Worm (Caenorhabditis elegans) whole organism, L3 larva: ENCODE measurements around the gene ZK616.3.

Source experiments
- R02D3.7 ChIP-seq: fragments of 150-350 bp; optimal IDR thresholded peaks from 2 replicates; lab custom pipeline; 2014; ENCODE audit warnings: missing biosample characterization, missing genetic modification characterization
- ZK546.5 ChIP-seq: sonication (generic microtip); optimal IDR thresholded peaks from 2 replicates; lab custom pipeline; 2017; ENCODE audit warnings: missing biosample characterization, missing genetic modification characterization
- aly-2 ChIP-seq: fragments of 150-350 bp; optimal IDR thresholded peaks from 2 replicates; lab custom pipeline; 2014; ENCODE audit warnings: missing biosample characterization, missing genetic modification characterization
- ama-1 ChIP-seq: fragments of 150-350 bp; optimal IDR thresholded peaks from 2 replicates; lab custom pipeline; 2018
- ceh-16 ChIP-seq: sonication (generic microtip); optimal IDR thresholded peaks from 2 replicates; lab custom pipeline; 2017; ENCODE audit warnings: missing biosample characterization, missing genetic modification characterization
- ceh-28 ChIP-seq: fragments of 150-350 bp; optimal IDR thresholded peaks from 2 replicates; lab custom pipeline; 2014; ENCODE audit warnings: missing biosample characterization, missing genetic modification reagents, missing genetic modification characterization
- ceh-82 ChIP-seq: fragments of 150-350 bp; optimal IDR thresholded peaks from 2 replicates; lab custom pipeline; 2014; ENCODE audit warnings: missing biosample characterization, missing genetic modification characterization
- ceh-9 ChIP-seq: sonication (generic microtip); optimal IDR thresholded peaks from 2 replicates; lab custom pipeline; 2018; ENCODE audit warnings: missing biosample characterization, missing genetic modification characterization
- daf-12 ChIP-seq: fragments of 150-350 bp; optimal IDR thresholded peaks from 2 replicates; lab custom pipeline; 2014; ENCODE audit warnings: missing biosample characterization, missing genetic modification reagents, missing genetic modification characterization
- egl-27 ChIP-seq: sonication (generic microtip); optimal IDR thresholded peaks from 4 replicates; lab custom pipeline; 2017; ENCODE audit warnings: missing biosample characterization, missing genetic modification reagents, missing genetic modification characterization
- egl-5 ChIP-seq: fragments of 150-350 bp; optimal IDR thresholded peaks from 2 replicates; lab custom pipeline; 2017; ENCODE audit warnings: missing biosample characterization, missing genetic modification reagents, missing genetic modification characterization, inconsistent platforms
- elt-1 ChIP-seq: fragments of 150-350 bp; optimal IDR thresholded peaks from 2 replicates; lab custom pipeline; 2014; ENCODE audit warnings: missing biosample characterization, missing genetic modification characterization
- elt-2 ChIP-seq: sonication (generic microtip); optimal IDR thresholded peaks from 2 replicates; lab custom pipeline; 2016; ENCODE audit warnings: missing genetic modification reagents, mild to moderate bottlenecking, missing genetic modification characterization, missing compliant biosample characterization
- elt-3 ChIP-seq, 3 experiments: fragments of 150-350 bp in 1 of 3; sonication (generic microtip) in 2 of 3; optimal IDR thresholded peaks; 2 replicates in 2 of 3; 4 replicates in 1 of 3; lab custom pipeline; 2014 to 2017; ENCODE audit warnings: missing biosample characterization in 3 of 3, missing genetic modification characterization in 3 of 3
- eor-1 ChIP-seq, 2 experiments: fragments of 150-350 bp; optimal IDR thresholded peaks; 2 replicates each; lab custom pipeline; 2014 to 2018; ENCODE audit warnings: missing biosample characterization in 2 of 2, missing genetic modification characterization in 2 of 2
- fkh-10 ChIP-seq: sonication (generic microtip); optimal IDR thresholded peaks from 2 replicates; lab custom pipeline; 2017; ENCODE audit warnings: missing biosample characterization, missing genetic modification reagents, missing genetic modification characterization
- fkh-2 ChIP-seq: fragments of 150-350 bp; optimal IDR thresholded peaks from 2 replicates; lab custom pipeline; 2014; ENCODE audit warnings: missing biosample characterization, missing genetic modification reagents, missing genetic modification characterization
- fos-1 ChIP-seq: fragments of 150-350 bp; optimal IDR thresholded peaks from 2 replicates; lab custom pipeline; 2014; ENCODE audit warnings: missing biosample characterization, missing genetic modification characterization
- hmg-11 ChIP-seq: sonication (generic microtip); optimal IDR thresholded peaks from 2 replicates; lab custom pipeline; 2016; ENCODE audit warnings: missing genetic modification characterization, missing compliant biosample characterization
- jun-1 ChIP-seq: fragments of 150-350 bp; optimal IDR thresholded peaks from 2 replicates; lab custom pipeline; 2014; ENCODE audit warnings: missing biosample characterization, missing genetic modification reagents, missing genetic modification characterization
- lin-15B ChIP-seq: fragments of 150-350 bp; optimal IDR thresholded peaks from 2 replicates; lab custom pipeline; 2014; ENCODE audit warnings: missing biosample characterization, missing genetic modification characterization
- lin-39 ChIP-seq: fragments of 150-350 bp; optimal IDR thresholded peaks from 2 replicates; lab custom pipeline; 2018; ENCODE audit warnings: missing biosample characterization, missing genetic modification reagents, missing genetic modification characterization
- lsy-12 ChIP-seq: sonication (generic microtip); optimal IDR thresholded peaks from 2 replicates; lab custom pipeline; 2016; ENCODE audit warnings: mild to moderate bottlenecking, missing genetic modification characterization, missing compliant biosample characterization
- mdl-1 ChIP-seq: fragments of 150-350 bp; optimal IDR thresholded peaks from 2 replicates; lab custom pipeline; 2014; ENCODE audit warnings: missing biosample characterization, missing genetic modification characterization
- mml-1 ChIP-seq: fragments of 150-350 bp; sonication (generic microtip); optimal IDR thresholded peaks from 3 replicates; lab custom pipeline; 2014; ENCODE audit warnings: missing biosample characterization, missing genetic modification characterization
- nfya-1 ChIP-seq: sonication (generic microtip); optimal IDR thresholded peaks from 2 replicates; lab custom pipeline; 2017; ENCODE audit warnings: missing genetic modification characterization, mild to moderate bottlenecking, missing compliant biosample characterization, antibody characterized with exemption, moderate library complexity; ENCODE audit not compliant: insufficient read depth
- nhr-11 ChIP-seq: fragments of 150-350 bp; optimal IDR thresholded peaks from 2 replicates; lab custom pipeline; 2014; ENCODE audit warnings: missing biosample characterization, missing genetic modification characterization
- nhr-12 ChIP-seq: fragments of 150-350 bp; optimal IDR thresholded peaks from 2 replicates; lab custom pipeline; 2014; ENCODE audit warnings: missing biosample characterization, missing genetic modification characterization
- nhr-23 ChIP-seq: fragments of 150-350 bp; optimal IDR thresholded peaks from 2 replicates; lab custom pipeline; 2014; ENCODE audit warnings: missing biosample characterization, missing genetic modification reagents, missing genetic modification characterization
- nhr-237 ChIP-seq: fragments of 150-350 bp; optimal IDR thresholded peaks from 2 replicates; lab custom pipeline; 2014; ENCODE audit warnings: missing biosample characterization, missing genetic modification characterization
- nhr-25 ChIP-seq: sonication (generic microtip); optimal IDR thresholded peaks from 2 replicates; lab custom pipeline; 2017; ENCODE audit warnings: missing biosample characterization, missing genetic modification characterization
- nhr-28 ChIP-seq: fragments of 150-350 bp; optimal IDR thresholded peaks from 2 replicates; lab custom pipeline; 2014; ENCODE audit warnings: missing biosample characterization, missing genetic modification characterization
- nhr-43 ChIP-seq: sonication (generic microtip); optimal IDR thresholded peaks from 2 replicates; lab custom pipeline; 2016; ENCODE audit warnings: mild to moderate bottlenecking, missing genetic modification characterization, missing compliant biosample characterization; ENCODE audit not compliant: poor library complexity, severe bottlenecking
- nhr-67 ChIP-seq: fragments of 150-350 bp; optimal IDR thresholded peaks from 2 replicates; lab custom pipeline; 2014; ENCODE audit warnings: missing biosample characterization, missing genetic modification characterization
- nhr-76 ChIP-seq: fragments of 150-350 bp; sonication (generic microtip); optimal IDR thresholded peaks from 5 replicates; lab custom pipeline; 2014; ENCODE audit warnings: missing biosample characterization, missing genetic modification characterization
- nhr-77 ChIP-seq: fragments of 150-350 bp; optimal IDR thresholded peaks from 2 replicates; lab custom pipeline; 2014; ENCODE audit warnings: missing biosample characterization, missing genetic modification characterization
- pha-4 ChIP-seq: fragments of 150-350 bp; optimal IDR thresholded peaks from 2 replicates; lab custom pipeline; 2014; ENCODE audit warnings: missing biosample characterization, missing genetic modification reagents, missing genetic modification characterization
- pqm-1 ChIP-seq: fragments of 150-350 bp; optimal IDR thresholded peaks from 2 replicates; lab custom pipeline; 2017; ENCODE audit warnings: missing biosample characterization, missing genetic modification characterization, inconsistent platforms
- sea-2 ChIP-seq: fragments of 150-350 bp; sonication (generic microtip); optimal IDR thresholded peaks from 4 replicates; lab custom pipeline; 2014; ENCODE audit warnings: missing biosample characterization, missing genetic modification reagents, missing genetic modification characterization
- skn-1 ChIP-seq: fragments of 150-350 bp; optimal IDR thresholded peaks from 2 replicates; lab custom pipeline; 2014; ENCODE audit warnings: missing biosample characterization, missing genetic modification characterization
- snpc-4 ChIP-seq: fragments of 150-350 bp; optimal IDR thresholded peaks from 2 replicates; lab custom pipeline; 2014; ENCODE audit warnings: missing biosample characterization, missing genetic modification characterization
- tbx-2 ChIP-seq: sonication (generic microtip); optimal IDR thresholded peaks from 2 replicates; lab custom pipeline; 2016; ENCODE audit warnings: mild to moderate bottlenecking, missing genetic modification characterization, missing compliant biosample characterization
- unc-39 ChIP-seq: sonication (generic microtip); optimal IDR thresholded peaks from 4 replicates; lab custom pipeline; 2017; ENCODE audit warnings: missing biosample characterization, missing genetic modification characterization
- unc-62 ChIP-seq: fragments of 150-350 bp; sonication (generic microtip); optimal IDR thresholded peaks from 4 replicates; lab custom pipeline; 2014; ENCODE audit warnings: missing biosample characterization, missing genetic modification reagents, missing genetic modification characterization
- zag-1 ChIP-seq: fragments of 150-350 bp; optimal IDR thresholded peaks from 2 replicates; lab custom pipeline; 2014; ENCODE audit warnings: missing biosample characterization, missing genetic modification characterization
- ztf-11 ChIP-seq: fragments of 150-350 bp; optimal IDR thresholded peaks from 2 replicates; lab custom pipeline; 2014; ENCODE audit warnings: missing biosample characterization, missing genetic modification characterization
- ztf-4 ChIP-seq: fragments of 150-350 bp; optimal IDR thresholded peaks from 2 replicates; lab custom pipeline; 2014; ENCODE audit warnings: missing biosample characterization, missing genetic modification characterization

Gene ZK616.3

DNA sequence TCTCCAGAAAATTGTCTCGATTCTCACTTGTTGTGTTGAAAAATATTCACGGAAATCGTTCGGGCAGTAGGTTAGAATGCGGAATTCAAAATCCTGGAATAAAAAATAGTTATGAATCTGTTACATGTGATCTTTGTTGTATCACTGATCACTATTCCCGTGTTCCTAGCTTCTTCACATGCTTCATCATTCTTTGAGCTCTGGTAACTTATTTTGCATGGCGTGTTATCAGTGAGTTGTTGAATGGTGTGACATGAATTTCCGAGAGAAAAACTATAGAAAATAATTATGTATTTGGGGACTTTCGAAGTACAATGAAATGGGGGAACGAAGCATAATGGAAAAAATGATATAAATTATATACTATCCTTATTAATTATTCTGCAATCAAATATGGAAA lies 3.3 kb upstream of the ZK616.3 start:
- TF ChIP-seq tbx-2 (tag; lab: Kevin White, UChicago): no peak
- TF ChIP-seq nhr-237 (tag; lab: Kevin White, UChicago): no peak
- TF ChIP-seq R02D3.7: no peak
- TF ChIP-seq pqm-1 (tag; lab: Kevin White, UChicago): peak; percentile 61
- peak; percentile 68 for TF ChIP-seq elt-2 (tag; lab: Kevin White, UChicago)
- peak; percentile 51 for TF ChIP-seq pha-4
- TF ChIP-seq nhr-43 (tag; lab: Kevin White, UChicago): no peak
- TF ChIP-seq daf-12: no peak

DNA sequence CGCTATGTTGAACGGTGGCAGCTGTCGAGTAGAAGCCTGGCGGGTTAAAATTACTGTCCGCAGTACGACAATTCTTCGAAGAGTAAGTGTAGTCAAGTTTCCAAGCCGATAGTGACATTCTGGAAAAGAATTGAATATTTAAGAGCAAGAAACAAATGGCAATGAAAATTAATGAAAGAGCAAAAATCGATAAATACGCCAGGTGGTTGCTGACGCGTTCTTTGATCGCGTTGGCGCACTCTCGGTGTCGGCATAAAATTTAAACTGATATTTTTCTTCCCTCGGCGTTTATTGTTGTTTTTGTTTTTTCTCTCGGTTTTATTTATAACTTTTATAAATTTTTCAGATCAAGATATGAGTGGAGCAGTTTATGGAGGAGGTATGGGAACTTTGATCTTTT lies 2.2 kb upstream of the ZK616.3 start, which contains the start of the genes perm-3 and swsn-6:
TSS of gene perm-3 (minus strand) at position 118 of the 400 bp plus-strand sequence.
TSS of gene swsn-6 (plus strand) at position 347 of the 400 bp plus-strand sequence.
- TF ChIP-seq mml-1 (tag; lab: Kevin White, UChicago) (no peak), nhr-237 (tag; lab: Kevin White, UChicago) (no peak), egl-5 (peak; percentile 45), lin-39 (tag; lab: Kevin White, UChicago) (peak; percentile 40), pqm-1 (tag; lab: Kevin White, UChicago) (no peak), elt-2 (tag; lab: Kevin White, UChicago) (peak; percentile 37), mdl-1 (no peak), egl-27 (tag; lab: Kevin White, UChicago) (no peak), nfya-1 (tag; lab: Kevin White, UChicago) (peak; percentile 80), unc-62 (GFP tag; lab: Kevin White, UChicago) (no peak), lsy-12 (tag; lab: Kevin White, UChicago) (peak; percentile 49), ceh-9 (tag; lab: Kevin White, UChicago) (no peak), jun-1 (tag; lab: Kevin White, UChicago) (peak; percentile 53), ztf-11 (no peak), nhr-77 (no peak), snpc-4 (tag; lab: Kevin White, UChicago) (peak; percentile 90), nhr-76 (tag; lab: Kevin White, UChicago) (no peak), elt-3 (tag; optimal IDR thresholded peaks at IDR 0.05; lab: Kevin White, UChicago) (no peak), R02D3.7 (peak; percentile 63), nhr-67 (tag; lab: Kevin White, UChicago) (no peak), daf-12 (no peak), ceh-28 (tag; lab: Kevin White, UChicago) (peak; percentile 92), fkh-2 (tag; lab: Kevin White, UChicago) (no peak), aly-2 (tag; lab: Kevin White, UChicago) (no peak), unc-39 (tag; lab: Kevin White, UChicago) (no peak), eor-1 (tag; optimal IDR thresholded peaks at IDR 0.05; lab: Kevin White, UChicago) (no peak), sea-2 (GFP tag; lab: Kevin White, UChicago) (no peak), zag-1 (no peak), lin-15B (tag; lab: Kevin White, UChicago) (peak; percentile 85), pha-4 (peak; percentile 89), nhr-43 (tag; lab: Kevin White, UChicago) (peak; percentile 8), hmg-11 (tag; lab: Kevin White, UChicago) (peak; percentile 61), elt-1 (peak; percentile 7), nhr-25 (tag; lab: Kevin White, UChicago) (peak; percentile 73), nhr-28 (no peak), ZK546.5 (peak; percentile 37), nhr-11 (tag; lab: Kevin White, UChicago) (no peak), nhr-12 (tag; lab: Kevin White, UChicago) (no peak), ama-1 (no peak), tbx-2 (tag; lab: Kevin White, UChicago) (peak; percentile 62), fkh-10 (GFP tag; lab: Kevin White, UChicago) (no peak), ztf-4 (no peak), fos-1 (no peak), ceh-82 (tag; lab: Kevin White, UChicago) (no peak), skn-1 (tag; lab: Kevin White, UChicago) (no peak), ceh-16 (tag; lab: Kevin White, UChicago) (no peak), nhr-23 (tag; lab: Kevin White, UChicago) (peak; percentile 83)
